Worm (Caenorhabditis elegans) whole organism, young adult: ENCODE data around the gene T23F6.5.

Source experiments
- K11D2.4 ChIP-seq: fragments of 200-800 bp; sonication (Bioruptor generic); IDR thresholded peaks from 2 replicates; pipeline ENCODE4 v1.3.6; 2022; ENCODE audit warnings: missing genetic modification reagents, missing genetic modification characterization, missing compliant biosample characterization
- ets-4 ChIP-seq: fragments of 200-800 bp; sonication (Bioruptor generic); optimal IDR thresholded peaks from 2 replicates; lab custom pipeline; 2018; ENCODE audit warnings: mild to moderate bottlenecking, missing genetic modification characterization, missing compliant biosample characterization
- hmg-20 ChIP-seq: fragments of 200-800 bp; sonication (Bioruptor generic); IDR thresholded peaks from 2 replicates; pipeline ENCODE4 v1.3.6; 2022; ENCODE audit warnings: missing genetic modification reagents, missing genetic modification characterization, missing compliant biosample characterization
- lir-1 ChIP-seq: fragments of 200-800 bp; sonication (Bioruptor generic); conservative IDR thresholded peaks from 2 replicates; pipeline ENCODE4 v1.3.6; 2022; ENCODE audit warnings: missing genetic modification reagents, missing genetic modification characterization, missing compliant biosample characterization
- lsy-27 ChIP-seq: sonication (generic microtip); optimal IDR thresholded peaks from 2 replicates; lab custom pipeline; 2017; ENCODE audit warnings: missing genetic modification characterization, mild to moderate bottlenecking, missing compliant biosample characterization, antibody characterized with exemption, missing genotype, borderline replicate concordance; ENCODE audit not compliant: insufficient read depth
- madf-10 ChIP-seq: sonication (generic microtip); optimal IDR thresholded peaks from 2 replicates; lab custom pipeline; 2016; ENCODE audit warnings: mild to moderate bottlenecking, missing genetic modification characterization, missing compliant biosample characterization
- snpc-1.1 ChIP-seq: sonication (generic microtip); optimal IDR thresholded peaks from 2 replicates; lab custom pipeline; 2017; ENCODE audit warnings: missing genetic modification characterization, mild to moderate bottlenecking, missing compliant biosample characterization, antibody characterized with exemption, moderate library complexity, missing genotype, missing genetic modification reagents; ENCODE audit not compliant: insufficient read depth
- tbx-9 ChIP-seq: sonication (generic microtip); optimal IDR thresholded peaks from 2 replicates; lab custom pipeline; 2016; ENCODE audit warnings: borderline replicate concordance, missing genetic modification characterization, inconsistent platforms, missing compliant biosample characterization

DNA sequence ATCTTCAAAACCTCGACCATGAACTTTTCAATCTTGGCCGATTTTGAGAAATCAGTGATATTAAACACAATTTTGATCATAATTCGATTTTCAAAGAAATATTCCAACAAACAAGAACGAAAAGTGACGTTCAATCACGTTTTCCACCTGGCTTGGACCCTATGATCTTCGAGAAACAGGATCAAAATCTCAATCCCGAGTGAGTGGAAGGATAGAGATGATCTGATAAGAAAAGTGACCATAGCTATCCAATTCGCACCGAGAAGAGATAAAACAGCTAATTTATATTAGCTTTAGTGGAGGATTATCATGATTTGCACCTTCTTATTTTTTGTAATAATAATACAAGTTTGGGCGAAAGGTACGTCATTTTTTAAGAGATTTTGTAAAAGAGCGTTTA is 20.2 kb downstream of the T23F6.5 start, which contains the start of gene T23F6.2:
- TF ChIP-seq lir-1 (GFP tag; lab: Robert Waterston, UW) (no peak), hmg-20 (GFP tag; lab: Robert Waterston, UW) (no peak), ets-4 (GFP tag; lab: Kevin White, UChicago) (no peak), tbx-9 (tag; lab: Kevin White, UChicago) (no peak), lsy-27 (no peak), K11D2.4 (GFP tag; lab: Robert Waterston, UW) (no peak), madf-10 (tag; lab: Kevin White, UChicago) (no peak), snpc-1.1 (tag; lab: Kevin White, UChicago) (no peak)
